Worm (Caenorhabditis elegans) whole organism, late embryonic: ENCODE measurements around the gene T26H5.8.

Source experiments
- ceh-18 ChIP-seq: sonication (generic microtip); optimal IDR thresholded peaks from 2 replicates; lab custom pipeline; 2016; ENCODE audit warnings: missing genetic modification characterization, missing compliant biosample characterization
- ceh-24 ChIP-seq: sonication (generic microtip); optimal IDR thresholded peaks from 2 replicates; lab custom pipeline; 2016; ENCODE audit warnings: mild to moderate bottlenecking, missing genetic modification characterization, missing compliant biosample characterization
- elt-2 ChIP-seq: sonication (generic microtip); optimal IDR thresholded peaks from 2 replicates; lab custom pipeline; 2016; ENCODE audit warnings: missing genetic modification reagents, missing genetic modification characterization, missing compliant biosample characterization
- ets-4 ChIP-seq: sonication (generic microtip); optimal IDR thresholded peaks from 2 replicates; lab custom pipeline; 2016; ENCODE audit warnings: missing genetic modification characterization, missing compliant biosample characterization
- hlh-8 ChIP-seq: sonication (generic microtip); optimal IDR thresholded peaks from 2 replicates; lab custom pipeline; 2016; ENCODE audit warnings: missing genotype, missing genetic modification characterization, missing compliant biosample characterization
- nhr-11 ChIP-seq: fragments of 150-350 bp; optimal IDR thresholded peaks from 2 replicates; lab custom pipeline; 2014; ENCODE audit warnings: missing biosample characterization, missing genetic modification characterization

DNA sequence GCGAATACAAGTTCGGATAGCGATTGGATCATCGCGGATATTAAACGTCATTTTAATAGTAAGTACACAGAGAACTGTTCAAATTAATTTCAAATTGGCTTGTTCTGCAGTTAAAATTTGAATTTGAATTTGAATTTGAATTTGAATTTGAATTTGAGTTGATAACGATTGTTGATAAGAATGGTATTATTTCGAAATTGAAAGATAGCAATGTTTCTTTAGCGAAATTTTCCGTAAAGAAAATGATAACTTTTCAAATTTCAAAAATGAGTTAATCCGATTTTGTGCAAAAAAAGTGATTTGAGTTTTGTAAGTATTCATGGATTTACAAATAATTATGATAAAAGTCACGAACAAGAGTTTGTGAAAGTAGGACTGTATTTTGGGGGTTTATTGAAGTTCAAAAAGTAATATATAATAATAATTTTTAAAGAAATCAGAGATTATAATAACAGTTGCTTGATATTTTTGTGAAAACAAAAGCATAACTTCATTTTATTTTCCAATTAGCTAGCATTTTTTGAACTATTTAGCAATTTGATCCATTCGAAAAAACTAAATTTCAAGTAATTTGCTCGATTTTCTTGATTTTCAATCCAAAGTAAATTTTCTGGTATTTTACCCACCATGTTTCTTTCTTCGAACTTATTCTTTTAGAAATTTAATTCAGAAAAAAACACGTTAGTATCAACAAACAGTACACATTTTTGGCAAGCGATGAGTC, 7.0 kb downstream of the T26H5.8 start, which contains the start of gene Y36E3A.2:
- TF ChIP-seq nhr-11 (tag; lab: Kevin White, UChicago), result no peak
- TF ChIP-seq elt-2 (tag; lab: Kevin White, UChicago), result no peak
- no peak for TF ChIP-seq ceh-24
- TF ChIP-seq ets-4, result no peak
- no peak for TF ChIP-seq hlh-8 (tag; lab: Kevin White, UChicago)
- TF ChIP-seq ceh-18, result no peak
